Worm (Caenorhabditis elegans) whole organism, L4 larva: Measurements from ENCODE around the gene nhr-42.

Experiments used
- F49E8.2 ChIP-seq: sonication (generic microtip); optimal IDR thresholded peaks from 2 replicates; lab custom pipeline; 2016; ENCODE audit warnings: missing compliant biosample characterization, mild to moderate bottlenecking, missing genetic modification characterization, borderline replicate concordance
- R02D3.7 ChIP-seq: fragments of 150-350 bp; sonication (generic microtip); optimal IDR thresholded peaks from 3 replicates; lab custom pipeline; 2014; ENCODE audit warnings: missing biosample characterization, missing genetic modification characterization
- Y5F2A.4 ChIP-seq: fragments of 200-800 bp; sonication (Bioruptor generic); optimal IDR thresholded peaks from 2 replicates; lab custom pipeline; 2018; ENCODE audit warnings: mild to moderate bottlenecking, missing genetic modification characterization, missing compliant biosample characterization
- ZK337.2 ChIP-seq: fragments of 200-800 bp; sonication (Bioruptor generic); IDR thresholded peaks from 2 replicates; pipeline ENCODE4 v1.3.6; 2022; ENCODE audit warnings: missing genetic modification reagents, missing genetic modification characterization, missing compliant biosample characterization
- ZK546.5 ChIP-seq, 2 experiments: sonication (generic microtip); optimal IDR thresholded peaks; 2 replicates each; lab custom pipeline; 2017; ENCODE audit warnings: missing biosample characterization in 2 of 2, missing genetic modification characterization in 2 of 2
- aha-1 ChIP-seq: fragments of 150-350 bp; peaks from one replicate; lab custom pipeline; 2014; ENCODE audit warnings: missing biosample characterization, missing genetic modification characterization
- aly-2 ChIP-seq: sonication (generic microtip); optimal IDR thresholded peaks from 2 replicates; lab custom pipeline; 2018; ENCODE audit warnings: missing biosample characterization, missing genetic modification characterization
- ceh-20 ChIP-seq: fragments of 200-800 bp; sonication (Bioruptor generic); IDR thresholded peaks from 2 replicates; pipeline ENCODE4 v1.3.6; 2022; ENCODE audit warnings: missing genetic modification reagents, missing genetic modification characterization, missing compliant biosample characterization
- ceh-32 ChIP-seq: sonication (generic microtip); optimal IDR thresholded peaks from 2 replicates; lab custom pipeline; 2016; ENCODE audit warnings: mild to moderate bottlenecking, missing genetic modification characterization, missing compliant biosample characterization; ENCODE audit not compliant: poor library complexity
- ceh-44 ChIP-seq: fragments of 200-800 bp; sonication (Bioruptor generic); IDR thresholded peaks from 2 replicates; pipeline ENCODE4 v1.3.6; 2022; ENCODE audit warnings: missing genetic modification reagents, missing genetic modification characterization, missing compliant biosample characterization
- daf-16 ChIP-seq, 3 experiments: sonication (generic microtip); optimal IDR thresholded peaks; 2 replicates each; lab custom pipeline; 2016 to 2017; ENCODE audit warnings: missing genetic modification characterization in 3 of 3, missing genetic modification reagents in 3 of 3, mild to moderate bottlenecking in 2 of 3, missing compliant biosample characterization in 2 of 3, missing biosample characterization in 1 of 3, moderate library complexity in 1 of 3
- dmd-6 ChIP-seq: fragments of 200-800 bp; sonication (Bioruptor generic); IDR thresholded peaks from 2 replicates; pipeline ENCODE4 v1.3.6; 2022; ENCODE audit warnings: missing genetic modification reagents, missing genetic modification characterization, missing compliant biosample characterization
- egl-27 ChIP-seq: sonication (generic microtip); optimal IDR thresholded peaks from 3 replicates; lab custom pipeline; 2017; ENCODE audit warnings: missing biosample characterization, missing genetic modification reagents, missing genetic modification characterization
- egl-43 ChIP-seq: fragments of 200-800 bp; sonication (Bioruptor generic); IDR thresholded peaks from 2 replicates; pipeline ENCODE4 v1.3.6; 2022; ENCODE audit warnings: missing genetic modification reagents, missing genetic modification characterization, missing compliant biosample characterization
- fkh-10 ChIP-seq: fragments of 150-350 bp; optimal IDR thresholded peaks from 2 replicates; lab custom pipeline; 2014; ENCODE audit warnings: missing biosample characterization, missing genetic modification reagents, missing genetic modification characterization
- hif-1 ChIP-seq, 2 experiments: sonication (generic microtip); optimal IDR thresholded peaks; 2 replicates each; lab custom pipeline; 2016 to 2017; ENCODE audit warnings: missing compliant biosample characterization in 2 of 2, missing genetic modification characterization in 2 of 2, missing genetic modification reagents in 2 of 2, missing genotype in 2 of 2, mild to moderate bottlenecking in 1 of 2
- hlh-30 ChIP-seq: sonication (generic microtip); optimal IDR thresholded peaks from 2 replicates; lab custom pipeline; 2017; ENCODE audit warnings: antibody characterized with exemption, mild to moderate bottlenecking, missing genetic modification characterization, missing compliant biosample characterization; ENCODE audit not compliant: insufficient read depth
- hmg-1.1 ChIP-seq: fragments of 200-800 bp; sonication (Bioruptor generic); IDR thresholded peaks from 2 replicates; pipeline ENCODE4 v1.3.6; 2022; ENCODE audit warnings: missing genetic modification reagents, missing genetic modification characterization, missing compliant biosample characterization
- lim-7 ChIP-seq: fragments of 200-800 bp; sonication (Bioruptor generic); IDR thresholded peaks from 2 replicates; pipeline ENCODE4 v1.3.6; 2022; ENCODE audit warnings: missing genetic modification characterization, missing compliant biosample characterization
- lin-38 ChIP-seq: fragments of 200-800 bp; sonication (Bioruptor generic); IDR thresholded peaks from 2 replicates; pipeline ENCODE4 v1.3.6; 2022; ENCODE audit warnings: missing genetic modification reagents, missing genetic modification characterization, missing compliant biosample characterization
- lir-3 ChIP-seq: sonication (generic microtip); optimal IDR thresholded peaks from 2 replicates; lab custom pipeline; 2016; ENCODE audit warnings: mild to moderate bottlenecking, missing genetic modification characterization, missing compliant biosample characterization
- mdt-29 ChIP-seq: fragments of 200-800 bp; sonication (Bioruptor generic); IDR thresholded peaks from 2 replicates; pipeline ENCODE4 v1.3.6; 2022; ENCODE audit warnings: missing genetic modification reagents, missing genetic modification characterization, missing compliant biosample characterization
- nhr-11 ChIP-seq: fragments of 150-350 bp; optimal IDR thresholded peaks from 2 replicates; lab custom pipeline; 2014; ENCODE audit warnings: missing biosample characterization, missing genetic modification characterization
- nhr-42 ChIP-seq: fragments of 200-800 bp; sonication (Bioruptor generic); IDR thresholded peaks from 2 replicates; pipeline ENCODE4 v1.3.6; 2022; ENCODE audit warnings: missing genetic modification characterization, missing compliant biosample characterization
- nhr-6 ChIP-seq: fragments of 150-350 bp; optimal IDR thresholded peaks from 2 replicates; lab custom pipeline; 2014; ENCODE audit warnings: missing biosample characterization, missing genetic modification characterization
- nhr-77 ChIP-seq: fragments of 150-350 bp; optimal IDR thresholded peaks from 2 replicates; lab custom pipeline; 2014; ENCODE audit warnings: missing biosample characterization, missing genetic modification characterization
- pha-4 ChIP-seq, 2 experiments: fragments of 150-350 bp in 1 of 2; fragments of 200-800 bp in 1 of 2; sonication (Bioruptor generic) in 1 of 2; IDR thresholded peaks in 1 of 2; optimal IDR thresholded peaks in 1 of 2; 2 replicates each; pipeline versions ENCODE4 v1.3.6 to Lab custom; 2014 to 2022; ENCODE audit warnings: missing genetic modification characterization in 2 of 2, missing genetic modification reagents in 2 of 2, missing biosample characterization in 1 of 2, missing compliant biosample characterization in 1 of 2
- sdz-12 ChIP-seq: fragments of 200-800 bp; sonication (Bioruptor generic); optimal IDR thresholded peaks from 2 replicates; lab custom pipeline; 2018; ENCODE audit warnings: mild to moderate bottlenecking, missing genetic modification characterization, missing compliant biosample characterization
- unc-130 ChIP-seq: sonication (generic microtip); optimal IDR thresholded peaks from 2 replicates; lab custom pipeline; 2016; ENCODE audit warnings: missing genetic modification reagents, missing genetic modification characterization, missing compliant biosample characterization
- unc-62 ChIP-seq, 3 experiments: fragments of 150-350 bp in 1 of 3; sonication (generic microtip); optimal IDR thresholded peaks in 2 of 3; peaks in 1 of 3; 1 replicate in 1 of 3; 2 replicates in 2 of 3; lab custom pipeline; 2014 to 2017; ENCODE audit warnings: missing biosample characterization in 3 of 3, missing genetic modification characterization in 3 of 3, missing genetic modification reagents in 3 of 3, missing genotype in 1 of 3
- zip-11 ChIP-seq: fragments of 200-800 bp; sonication (Bioruptor generic); IDR thresholded peaks from 2 replicates; pipeline ENCODE4 v1.3.6; 2022; ENCODE audit warnings: missing genetic modification characterization, missing compliant biosample characterization

The nhr-42 gene

DNA sequence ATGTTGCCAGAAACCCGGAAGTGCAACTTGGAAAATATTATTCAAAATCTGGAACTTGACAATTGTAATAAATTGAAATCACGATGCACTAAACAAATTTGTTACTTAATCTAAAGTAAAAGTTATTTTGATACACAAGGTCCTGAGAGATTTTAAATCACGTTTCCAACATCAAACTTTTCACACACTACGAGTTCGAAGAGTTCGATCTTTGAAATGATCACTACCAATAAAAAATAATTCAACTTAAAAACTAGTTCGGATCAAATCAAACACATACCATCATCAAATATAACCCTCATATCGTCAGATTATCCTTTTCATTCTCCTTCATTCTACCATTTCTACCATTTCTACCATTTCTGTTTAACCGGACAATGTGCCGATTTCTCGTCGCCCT, 7.3 kb downstream of the nhr-42 start, which contains the start of gene spig-10:
Gene spig-10 (plus strand): TSS at position 301 of the 400 bp plus-strand sequence.
- TF ChIP-seq lim-7 (GFP tag; lab: Robert Waterston, UW) (no peak), unc-62 (GFP tag; optimal IDR thresholded peaks at IDR 0.05 in 1 of 2; lab: Kevin White, UChicago) (peak in 1 of 2 experiments; percentile 81), unc-62 (tag; optimal IDR thresholded peaks at IDR 0.05; lab: Kevin White, UChicago) (no peak)

DNA sequence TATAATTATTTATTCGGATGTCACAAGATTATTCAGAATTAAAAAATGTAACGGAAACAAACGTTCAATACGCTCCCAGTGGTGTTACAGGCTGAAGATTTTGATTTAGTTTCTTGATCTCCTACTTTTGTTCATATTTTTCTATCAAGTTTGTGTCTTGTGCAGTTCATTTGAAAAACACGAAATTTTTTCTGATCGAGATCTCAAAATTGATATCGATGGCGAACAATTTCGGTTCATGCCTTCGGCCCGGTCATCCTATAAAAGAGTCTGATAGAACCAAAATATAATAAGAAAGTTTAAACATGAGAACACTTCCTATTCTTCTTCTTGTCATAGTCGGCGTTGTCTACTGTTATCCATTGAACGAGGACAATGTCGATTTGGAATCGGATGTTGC, 8.7 kb downstream of the nhr-42 start, which contains the start of gene drd-10:
Gene drd-10 (plus strand): TSS at position 301 of the 400 bp plus-strand sequence.
- TF ChIP-seq mdt-29 (GFP tag; lab: Robert Waterston, UW) (no peak), daf-16 (GFP tag; optimal IDR thresholded peaks at IDR 0.05; lab: Kevin White, UChicago) (no peak), daf-16 (tag; optimal IDR thresholded peaks at IDR 0.05; lab: Kevin White, UChicago) (no peak)

DNA sequence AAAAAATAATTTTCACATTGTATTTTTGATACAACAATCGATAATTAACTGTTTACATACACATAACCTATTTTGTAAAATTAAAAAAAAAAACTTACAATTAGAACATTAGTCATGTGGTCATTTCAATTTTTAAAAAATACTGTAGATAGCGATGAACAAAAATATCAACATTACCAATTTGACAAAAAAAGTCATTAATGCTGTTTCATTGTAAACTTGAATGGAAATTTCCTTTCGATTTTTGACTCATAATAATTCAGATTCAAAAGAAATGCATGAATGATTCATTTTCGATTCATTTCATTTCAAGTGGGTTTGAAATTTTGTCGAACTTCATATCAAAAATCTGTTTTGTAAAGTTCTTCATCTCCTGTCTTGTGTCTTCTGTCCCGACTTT, 10.8 kb downstream of the nhr-42 start, which contains the start of gene C33G8.2:
Gene C33G8.2 (plus strand): TSS at position 301 of the 400 bp plus-strand sequence.
- TF ChIP-seq daf-16 (GFP tag; optimal IDR thresholded peaks at IDR 0.05; lab: Kevin White, UChicago) (no peak), daf-16 (tag; optimal IDR thresholded peaks at IDR 0.05; lab: Kevin White, UChicago) (no peak), aly-2 (no peak), pha-4 (GFP tag; IDR thresholded peaks at IDR 0.05; lab: Robert Waterston, UW) (no peak), pha-4 (tag; optimal IDR thresholded peaks at IDR 0.05; lab: Kevin White, UChicago) (no peak), ceh-32 (no peak), fkh-10 (GFP tag; lab: Kevin White, UChicago) (no peak), lin-38 (GFP tag; lab: Robert Waterston, UW) (no peak), F49E8.2 (no peak), nhr-42 (GFP tag; lab: Robert Waterston, UW) (no peak), sdz-12 (GFP tag; lab: Kevin White, UChicago) (no peak), nhr-6 (tag; lab: Kevin White, UChicago) (no peak), lim-7 (GFP tag; lab: Robert Waterston, UW) (no peak), egl-27 (tag; lab: Kevin White, UChicago) (no peak), hif-1 (tag; optimal IDR thresholded peaks at IDR 0.05; lab: Kevin White, UChicago) (no peak), hmg-1.1 (no peak)
- TF ChIP-seq, all 104 proteins: peak for 0

DNA sequence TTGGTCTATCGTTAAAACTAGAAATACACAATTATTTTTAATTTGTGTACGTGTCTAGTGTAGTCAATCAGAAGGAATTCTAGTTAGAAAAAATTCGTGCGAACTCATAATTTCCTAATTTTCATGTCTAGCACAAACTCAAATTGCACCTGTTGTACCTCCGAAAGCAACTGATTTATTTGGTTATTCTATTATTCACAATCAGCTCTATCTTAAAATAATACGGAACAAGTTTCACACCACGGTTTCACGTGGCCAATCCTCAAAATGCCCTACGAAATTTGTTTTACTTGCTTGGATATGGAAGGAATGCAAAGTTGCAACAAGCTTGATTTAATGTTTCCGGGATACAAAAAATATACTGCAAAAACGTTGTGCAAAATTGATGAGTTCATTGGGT, 14.0 kb downstream of the nhr-42 start, which contains the start of gene srw-127:
Gene srw-127 (plus strand): TSS at position 301 of the 400 bp plus-strand sequence.
- no peak for TF ChIP-seq zip-11 (GFP tag; lab: Robert Waterston, UW)
- no peak for TF ChIP-seq unc-130 (GFP tag; lab: Kevin White, UChicago)
- TF ChIP-seq aha-1 (tag; lab: Kevin White, UChicago), result no peak
- no peak for TF ChIP-seq ZK546.5 (tag; optimal IDR thresholded peaks at IDR 0.05; lab: Kevin White, UChicago)
- no peak for TF ChIP-seq ZK337.2 (GFP tag; lab: Robert Waterston, UW)
- no peak for TF ChIP-seq Y5F2A.4 (GFP tag; lab: Kevin White, UChicago)
- no peak for TF ChIP-seq ceh-20 (GFP tag; lab: Robert Waterston, UW)
- no peak for TF ChIP-seq ceh-44 (GFP tag; lab: Robert Waterston, UW)
- no peak for TF ChIP-seq R02D3.7 (tag; lab: Kevin White, UChicago)

DNA sequence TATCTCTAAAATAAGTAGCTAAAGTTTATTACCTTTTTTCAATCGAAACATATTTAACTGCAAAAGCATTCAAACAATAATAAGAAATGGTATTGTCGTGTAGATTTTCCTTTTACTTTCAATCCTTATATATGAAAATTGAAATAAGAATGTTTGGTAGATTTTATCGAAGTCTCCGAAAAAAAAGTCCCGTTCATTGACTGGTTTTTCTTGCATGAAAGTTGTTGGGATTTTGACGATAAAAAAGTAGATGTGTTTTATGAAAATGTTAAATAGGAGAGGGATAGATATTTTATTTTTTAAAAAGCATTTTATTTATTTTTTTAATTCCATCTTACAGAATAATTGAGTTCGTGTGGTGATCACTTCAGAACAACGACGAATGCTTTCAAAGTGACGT, 17.3 kb downstream of the nhr-42 start, which contains the start of gene C33G8.13:
Gene C33G8.13 (minus strand): TSS at position 101 of the 400 bp plus-strand sequence.
- TF ChIP-seq aha-1 (tag; lab: Kevin White, UChicago) (no peak), nhr-77 (tag; lab: Kevin White, UChicago) (no peak), unc-130 (GFP tag; lab: Kevin White, UChicago) (no peak), egl-43 (GFP tag; lab: Robert Waterston, UW) (no peak), hlh-30 (tag; lab: Kevin White, UChicago) (no peak), Y5F2A.4 (GFP tag; lab: Kevin White, UChicago) (no peak), F49E8.2 (no peak), nhr-11 (no peak), dmd-6 (GFP tag; lab: Robert Waterston, UW) (no peak), lir-3 (no peak)
